Fruit fly (Drosophila melanogaster) ovary, adult (tissue): Measurements from ENCODE around the gene Cpr72Ea.

Experiments
- CG17801 ChIP-seq: fragments of 200-800 bp; optimal IDR thresholded peaks from 2 replicates; lab custom pipeline; 2019; ENCODE audit warnings: missing biosample characterization, mild to moderate bottlenecking, missing genetic modification characterization, moderate library complexity; ENCODE audit not compliant: partially characterized antibody

The Cpr72Ea gene

dm6 chr3L:16364599-16364998 lies 2.2 kb downstream of the Cpr72Ea start, which contains the start of gene Cpr72Eb:
Cpr72Eb (plus strand) TSS chr3L:16364899.
- no peak for TF ChIP-seq CG17801 (GFP tag; lab: Kevin White, UChicago)

- no peak for TF ChIP-seq CG17801 (GFP tag; lab: Kevin White, UChicago)
Measured at dm6 chr3L:16367240-16367639, 4.8 kb downstream of the Cpr72Ea start, which contains the start of gene Cpr72Ec. Cpr72Ec (minus strand) TSS chr3L:16367340.

DNA sequence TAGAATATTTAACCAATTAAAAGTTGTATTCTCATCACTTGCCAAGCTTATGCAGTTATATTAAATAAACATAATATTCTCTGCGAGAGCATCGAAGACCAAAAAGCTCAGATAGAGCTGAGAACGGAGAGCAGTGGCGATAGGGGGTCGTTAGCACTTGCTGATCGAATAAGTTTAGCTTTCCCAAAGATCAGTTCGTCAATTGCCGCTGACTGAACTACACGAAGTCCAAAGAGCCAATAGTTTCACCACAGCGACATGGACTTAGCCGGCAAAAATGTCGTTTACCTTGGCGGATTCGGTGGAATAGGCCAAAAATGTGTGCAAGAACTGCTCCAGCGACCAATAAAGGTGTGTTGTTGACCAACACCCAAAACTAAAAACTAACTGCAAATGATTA lies 5.8 kb downstream of the Cpr72Ea start, which contains the start of gene CG4842:
Gene CG4842, plus strand, starts transcription at position 191 of the 400 bp plus-strand sequence.
- no peak for TF ChIP-seq CG17801 (GFP tag; lab: Kevin White, UChicago)

DNA sequence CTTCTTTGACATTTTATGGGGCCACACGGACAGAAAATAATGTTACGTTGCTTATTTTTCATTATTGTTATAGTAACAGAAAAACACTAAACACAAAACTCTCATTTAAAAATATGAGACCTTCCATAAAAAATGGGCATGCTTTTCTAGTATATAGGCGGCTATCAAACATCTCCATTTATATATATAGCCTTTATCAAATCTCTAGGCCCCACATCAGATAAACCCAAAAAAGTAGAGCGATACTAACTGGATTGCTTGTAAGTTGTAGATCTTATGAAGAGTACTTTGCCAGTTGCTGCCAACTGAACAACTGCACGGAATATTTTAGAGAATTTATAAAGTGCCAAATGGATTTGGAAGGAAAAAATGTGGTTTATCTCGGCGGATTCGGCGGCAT lies 7.1 kb downstream of the Cpr72Ea start, which contains the start of gene CG18814:
Gene CG18814, plus strand, starts transcription at position 301 of the 400 bp plus-strand sequence.
- TF ChIP-seq CG17801 (GFP tag; lab: Kevin White, UChicago) = no peak

DNA sequence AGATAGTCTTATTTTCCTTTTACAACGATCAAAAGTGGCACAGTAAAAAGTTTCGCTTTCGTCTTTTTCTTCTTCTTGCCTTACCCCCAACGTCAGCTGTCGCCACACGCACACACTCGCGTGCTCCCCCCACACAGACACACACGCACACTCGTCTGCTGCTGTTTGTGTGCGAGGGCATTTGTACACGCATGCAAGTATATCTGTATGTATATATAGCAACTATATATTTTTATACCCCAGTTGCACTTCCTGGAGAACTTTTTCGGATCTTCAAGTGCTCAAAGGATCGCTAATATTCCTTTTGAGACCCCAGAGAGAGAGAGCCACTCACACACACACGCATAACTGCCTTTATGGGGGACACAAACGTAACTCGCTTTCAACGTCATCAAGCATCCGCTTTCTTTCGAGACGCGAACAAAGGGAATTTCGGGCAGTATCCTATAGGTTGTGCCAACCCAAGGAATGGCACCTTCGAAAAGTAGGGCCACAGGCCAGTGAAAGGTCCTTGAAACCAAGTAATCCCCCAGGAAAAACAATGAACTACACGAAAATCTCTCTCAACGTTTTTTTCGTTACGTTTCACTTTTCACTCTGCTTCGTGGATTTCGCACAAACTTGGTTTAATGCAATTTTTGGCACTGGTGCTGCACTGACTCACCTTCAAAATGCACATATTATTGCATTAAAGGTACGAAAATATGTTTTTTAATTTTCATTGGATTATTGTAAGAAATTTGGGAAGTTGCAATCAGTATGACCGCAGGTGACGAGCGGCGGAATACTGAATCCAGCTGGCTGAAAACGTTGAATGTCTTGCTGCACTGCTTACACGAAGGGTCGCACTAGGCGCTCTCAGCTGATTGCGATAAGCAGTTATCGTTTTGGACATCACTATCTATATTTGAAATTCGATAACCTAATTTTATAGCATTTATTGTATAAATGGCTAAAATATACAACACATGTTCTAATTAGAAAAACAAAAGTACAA lies 15.7 kb downstream of the Cpr72Ea start, which contains the start of gene roq:
Gene roq, minus strand, starts transcription at position 799 of the 997 bp plus-strand sequence.
- peak; percentile 21 for TF ChIP-seq CG17801 (GFP tag; lab: Kevin White, UChicago)

dm6 chr3L:16380770-16381169 lies 18.4 kb downstream of the Cpr72Ea start:
- TF ChIP-seq CG17801 (GFP tag; lab: Kevin White, UChicago) = peak; percentile 74

dm6 chr3L:16381184-16381797 lies 18.9 kb downstream of the Cpr72Ea start, which contains the start of gene Agpat4:
Agpat4 (minus strand) TSS chr3L:16381570.
- no peak for TF ChIP-seq CG17801 (GFP tag; lab: Kevin White, UChicago)

- TF ChIP-seq CG17801 (GFP tag; lab: Kevin White, UChicago) = no peak
Measured at dm6 chr3L:16383056-16383455, 20.7 kb downstream of the Cpr72Ea start.

- TF ChIP-seq CG17801 (GFP tag; lab: Kevin White, UChicago) = no peak
Measured at dm6 chr3L:16384145-16384705, 21.8 kb downstream of the Cpr72Ea start.

dm6 chr3L:16385252-16385879 lies 23.0 kb downstream of the Cpr72Ea start:
- peak; percentile 73 for TF ChIP-seq CG17801 (GFP tag; lab: Kevin White, UChicago)

DNA sequence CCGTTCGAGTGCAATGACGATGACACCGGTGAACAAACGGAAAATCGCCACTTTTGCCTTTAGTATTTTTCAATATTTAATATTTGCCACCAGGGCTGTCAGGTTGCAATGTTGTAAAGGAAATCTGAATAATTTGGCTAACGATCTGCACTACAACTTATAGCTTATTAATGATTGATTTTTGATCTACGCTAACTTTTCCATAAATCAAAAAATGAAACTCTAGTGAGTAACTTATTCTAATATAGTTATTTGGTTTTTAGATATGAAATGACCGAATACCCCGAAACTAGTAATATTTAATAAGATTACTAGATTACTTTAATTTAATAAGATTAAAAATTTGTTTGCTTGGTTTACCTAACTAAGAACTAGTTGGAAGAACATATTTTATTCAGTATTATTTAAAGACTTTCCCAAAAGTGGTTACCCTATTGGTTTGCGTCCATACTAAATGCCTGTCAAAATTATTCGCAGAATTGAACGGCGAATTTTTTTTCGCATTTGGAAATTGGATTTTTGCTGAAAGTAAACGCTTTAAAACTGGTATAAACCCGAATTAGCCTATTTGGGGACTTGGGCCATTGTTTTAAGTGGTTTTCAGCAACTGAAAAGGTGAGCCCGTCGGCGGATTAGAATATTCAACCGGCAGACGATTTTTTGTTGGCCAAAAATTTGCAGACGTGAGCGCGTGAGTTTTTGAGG lies 23.6 kb downstream of the Cpr72Ea start, which contains the start of the genes Agpat3 and RAF2:
Gene Agpat3, minus strand, starts transcription at position 78 of the 705 bp plus-strand sequence.
Gene RAF2, plus strand, starts transcription at position 448 of the 705 bp plus-strand sequence.
- no peak for TF ChIP-seq CG17801 (GFP tag; lab: Kevin White, UChicago)

- no peak for TF ChIP-seq CG17801 (GFP tag; lab: Kevin White, UChicago)
Measured at dm6 chr3L:16390793-16391192, 28.4 kb downstream of the Cpr72Ea start.

DNA sequence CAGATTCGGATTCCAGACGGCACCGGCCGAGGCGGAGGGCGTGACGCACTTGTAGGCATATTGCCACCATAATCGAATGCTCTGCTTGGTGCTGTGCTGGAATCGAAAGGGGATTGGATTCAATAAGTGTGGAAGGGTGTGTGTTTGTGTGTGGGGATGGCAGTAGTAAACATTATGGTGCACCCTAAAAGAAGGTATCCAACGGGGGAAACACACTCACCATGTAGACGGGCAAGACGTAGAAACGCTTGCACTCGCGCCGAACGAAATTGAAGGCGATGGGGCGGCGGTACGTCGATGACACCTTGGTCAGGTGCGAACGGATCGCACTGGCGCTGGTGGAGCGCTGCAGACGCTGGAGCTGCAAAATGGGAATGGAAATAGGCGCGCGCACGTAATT lies 28.9 kb downstream of the Cpr72Ea start:
- TF ChIP-seq CG17801 (GFP tag; lab: Kevin White, UChicago) = no peak
